Fruit fly (Drosophila melanogaster) ovary, adult (tissue): ENCODE results near the gene Csas.

ENCODE experiments used
- CG17801 ChIP-seq: fragments of 200-800 bp; optimal IDR thresholded peaks from 2 replicates; lab custom pipeline; 2019; ENCODE audit warnings: missing biosample characterization, mild to moderate bottlenecking, missing genetic modification characterization, moderate library complexity; ENCODE audit not compliant: partially characterized antibody

Csas gene

DNA sequence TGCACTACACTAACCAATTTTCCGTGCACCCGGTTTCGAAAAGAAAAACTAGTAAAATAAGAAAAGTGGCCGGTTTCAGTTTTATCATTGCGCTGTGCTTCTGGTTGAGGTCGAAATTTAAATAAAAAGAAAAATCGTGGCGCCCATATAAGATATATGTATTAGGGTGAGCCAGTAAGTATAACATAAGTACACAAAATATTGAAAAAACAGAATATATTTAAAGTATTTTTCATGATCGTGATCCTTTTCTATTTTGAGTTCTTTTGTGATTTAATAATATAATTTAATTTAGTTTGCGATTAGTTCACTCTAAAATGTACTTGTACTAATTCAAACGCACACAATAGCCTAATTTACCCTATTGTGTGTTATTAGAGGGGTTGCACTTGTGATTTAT is at the start of gene Csas:
Gene Csas, minus strand, starts transcription at position 101 of the 400 bp plus-strand sequence.
- TF ChIP-seq CG17801 (GFP tag; lab: Kevin White, UChicago), result no peak

DNA sequence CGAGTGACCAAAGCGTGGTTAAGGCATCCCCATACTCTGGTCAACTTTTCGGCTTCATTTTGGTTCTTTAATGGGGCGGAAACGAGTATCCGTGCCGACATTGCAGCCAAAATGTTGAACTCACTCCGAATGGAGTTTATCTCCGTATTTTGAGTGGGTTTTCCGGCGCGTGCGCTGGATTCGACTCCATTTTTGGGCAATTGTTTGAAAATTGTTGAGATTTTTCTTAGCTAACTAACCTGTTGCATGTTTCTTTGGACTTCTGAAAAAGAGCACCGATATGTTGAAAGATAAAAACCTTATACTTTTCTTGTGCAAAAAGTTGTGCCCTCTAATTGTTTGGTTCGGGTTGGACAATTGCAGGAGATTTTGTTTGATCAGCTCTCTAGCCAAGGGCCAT is 47.8 kb upstream of the Csas start:
- TF ChIP-seq CG17801 (GFP tag; lab: Kevin White, UChicago), result no peak

DNA sequence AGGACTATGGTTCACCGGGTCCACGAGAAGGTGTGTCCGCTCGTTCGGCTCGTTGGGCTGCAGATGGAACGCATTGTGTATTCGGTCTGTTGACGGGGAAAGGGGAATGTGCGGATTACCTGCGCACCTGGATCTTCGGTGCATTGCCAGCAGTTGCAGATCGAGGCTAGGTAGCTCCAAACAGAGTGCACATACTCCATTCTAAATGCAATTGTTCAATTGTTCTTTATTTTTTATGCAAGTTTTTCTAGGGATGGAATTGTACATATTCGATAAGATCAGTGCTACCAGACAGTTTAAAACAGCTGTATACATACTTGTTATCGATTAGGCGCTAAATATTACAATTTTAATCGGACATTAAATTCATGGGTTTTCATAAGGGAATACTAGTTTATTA is 40.0 kb upstream of the Csas start, which contains the start of gene Lamtor1:
Gene Lamtor1, minus strand, starts transcription at position 268 of the 400 bp plus-strand sequence.
- no peak for TF ChIP-seq CG17801 (GFP tag; lab: Kevin White, UChicago)

DNA sequence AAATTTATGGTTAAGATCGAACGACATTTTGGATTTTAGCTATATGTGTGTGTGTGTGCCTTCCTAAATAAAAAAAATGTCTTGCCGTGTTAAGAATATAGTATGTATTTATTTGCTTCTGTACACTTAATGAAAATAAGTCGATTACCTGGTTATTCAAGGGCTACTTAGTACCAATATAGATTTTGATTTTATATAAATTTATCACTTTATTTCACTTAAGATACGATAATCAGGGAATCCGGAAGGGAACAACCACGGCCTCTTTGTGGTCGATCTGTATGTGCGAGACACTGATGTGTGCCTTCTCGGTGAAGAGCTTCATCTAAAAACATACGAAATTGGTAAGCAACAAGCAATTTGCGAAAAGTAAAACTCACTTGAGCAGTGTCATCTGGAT is 38.9 kb upstream of the Csas start, which contains the start of gene CG14183:
Gene CG14183, minus strand, starts transcription at position 101 of the 400 bp plus-strand sequence.
- TF ChIP-seq CG17801 (GFP tag; lab: Kevin White, UChicago), result no peak

DNA sequence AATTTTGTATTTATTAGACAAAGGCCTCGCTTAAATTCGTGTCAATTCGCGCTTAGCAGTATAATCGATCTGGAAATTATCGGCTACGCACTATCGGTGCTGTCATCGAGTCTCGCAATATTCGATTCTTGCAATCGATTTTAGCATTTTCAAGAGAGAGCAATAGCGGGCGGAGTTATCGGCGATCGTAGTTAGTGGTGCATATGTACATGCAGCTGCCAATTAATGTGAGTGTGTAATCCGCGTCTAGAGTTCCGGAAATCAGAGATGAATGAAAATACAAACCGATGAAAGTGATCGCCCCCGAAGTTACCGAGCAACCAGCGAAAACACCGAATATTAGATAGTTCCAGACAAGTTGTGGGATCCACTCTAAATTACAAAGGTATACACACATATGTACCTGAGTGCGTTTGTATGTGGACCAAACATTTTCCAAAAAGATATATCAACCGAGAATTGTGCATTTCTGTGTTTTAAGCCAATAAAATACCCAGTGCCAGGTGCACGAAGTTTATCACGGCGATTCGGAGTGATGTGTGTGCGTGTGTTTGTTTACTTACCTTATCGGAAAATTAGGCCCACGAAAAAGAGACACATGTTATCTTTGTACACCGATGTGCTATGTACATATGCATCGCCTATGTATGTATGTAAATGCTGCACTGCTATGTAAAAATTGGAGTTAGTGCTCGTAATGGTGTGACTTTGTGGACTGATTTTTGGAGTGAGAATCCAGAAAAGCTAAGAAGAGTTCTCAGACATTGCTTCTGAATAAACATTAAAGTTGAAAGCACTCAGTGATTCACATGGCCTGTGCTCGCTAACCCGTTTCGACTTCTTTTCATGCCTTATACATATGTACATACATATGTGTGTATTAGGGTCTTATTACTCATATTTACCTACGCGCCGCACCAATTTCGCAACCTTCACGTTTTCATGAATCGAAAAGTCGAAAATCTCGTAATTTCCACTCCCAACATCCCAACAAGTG is 17.8 kb upstream of the Csas start:
- peak; percentile 5 for TF ChIP-seq CG17801 (GFP tag; lab: Kevin White, UChicago)

DNA sequence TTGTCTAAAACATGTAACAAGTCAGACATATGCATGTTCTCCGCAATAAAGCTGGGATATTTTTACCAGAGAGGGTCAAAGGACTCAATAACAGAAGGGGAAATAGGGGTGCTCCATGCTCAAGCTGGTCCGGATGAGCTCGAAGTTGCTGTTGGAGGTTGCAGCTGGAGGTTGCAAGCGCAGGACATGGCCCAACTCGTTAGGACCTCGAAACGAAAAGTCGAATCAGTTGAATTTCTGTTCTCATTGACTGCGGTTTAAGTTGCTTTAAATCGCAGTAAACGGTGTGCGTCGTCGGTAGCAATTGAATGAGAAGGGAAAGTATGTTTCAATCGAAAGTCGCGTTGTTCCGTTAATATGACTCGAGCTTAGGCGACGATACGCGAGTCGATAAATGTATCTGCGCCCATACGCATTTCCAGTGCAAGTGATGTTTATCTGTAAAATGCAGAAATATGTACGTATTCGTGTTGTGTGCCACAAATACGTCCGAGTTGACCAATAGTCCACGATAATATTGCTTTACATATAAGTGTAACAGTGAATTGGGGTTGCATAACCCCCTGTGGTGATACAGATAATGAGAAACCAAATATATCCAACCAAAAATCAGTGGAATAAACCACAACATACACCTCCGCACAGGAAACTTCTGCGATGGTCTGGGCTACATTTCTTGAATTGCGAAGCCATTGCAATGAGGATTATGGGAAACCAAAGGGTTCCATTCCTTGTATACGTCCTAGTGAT is 16.4 kb upstream of the Csas start, which contains the start of gene kug:
Gene kug, plus strand, starts transcription at position 269 of the 750 bp plus-strand sequence.
- TF ChIP-seq CG17801 (GFP tag; lab: Kevin White, UChicago), result no peak

DNA sequence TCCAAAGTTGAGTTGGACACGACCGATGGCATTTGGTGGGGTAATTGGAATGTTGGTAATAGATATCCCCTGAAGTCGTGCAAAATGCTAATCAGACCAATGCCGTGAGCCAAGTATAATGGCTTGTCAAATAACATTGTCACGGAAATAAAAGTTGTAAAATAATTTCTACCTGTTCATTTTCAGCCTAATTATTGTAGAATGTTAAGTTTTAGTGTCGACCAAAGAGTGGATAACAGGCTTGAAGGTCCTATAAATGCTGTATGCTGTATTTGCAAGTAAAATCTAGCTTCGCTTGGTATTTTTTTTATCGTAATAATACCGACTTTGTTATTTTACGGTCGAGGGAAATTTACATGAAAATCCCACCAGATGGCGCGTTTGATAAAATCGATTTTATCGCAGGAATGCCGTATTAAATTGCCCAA is 15.7 kb upstream of the Csas start:
- TF ChIP-seq CG17801 (GFP tag; lab: Kevin White, UChicago), result no peak

DNA sequence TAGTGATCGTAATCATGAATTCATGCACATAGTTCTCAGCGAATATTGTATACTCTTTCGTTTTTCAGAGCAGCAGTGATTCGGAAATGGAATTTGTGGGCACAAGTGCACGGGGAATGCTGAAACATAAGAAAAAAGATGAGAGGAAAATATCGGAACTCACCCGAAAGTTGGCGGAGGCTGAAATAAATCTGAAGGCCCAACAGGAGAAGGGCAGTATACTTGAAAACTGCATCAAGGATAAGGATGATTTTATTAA is 14.4 kb upstream of the Csas start:
- no peak for TF ChIP-seq CG17801 (GFP tag; lab: Kevin White, UChicago)

DNA sequence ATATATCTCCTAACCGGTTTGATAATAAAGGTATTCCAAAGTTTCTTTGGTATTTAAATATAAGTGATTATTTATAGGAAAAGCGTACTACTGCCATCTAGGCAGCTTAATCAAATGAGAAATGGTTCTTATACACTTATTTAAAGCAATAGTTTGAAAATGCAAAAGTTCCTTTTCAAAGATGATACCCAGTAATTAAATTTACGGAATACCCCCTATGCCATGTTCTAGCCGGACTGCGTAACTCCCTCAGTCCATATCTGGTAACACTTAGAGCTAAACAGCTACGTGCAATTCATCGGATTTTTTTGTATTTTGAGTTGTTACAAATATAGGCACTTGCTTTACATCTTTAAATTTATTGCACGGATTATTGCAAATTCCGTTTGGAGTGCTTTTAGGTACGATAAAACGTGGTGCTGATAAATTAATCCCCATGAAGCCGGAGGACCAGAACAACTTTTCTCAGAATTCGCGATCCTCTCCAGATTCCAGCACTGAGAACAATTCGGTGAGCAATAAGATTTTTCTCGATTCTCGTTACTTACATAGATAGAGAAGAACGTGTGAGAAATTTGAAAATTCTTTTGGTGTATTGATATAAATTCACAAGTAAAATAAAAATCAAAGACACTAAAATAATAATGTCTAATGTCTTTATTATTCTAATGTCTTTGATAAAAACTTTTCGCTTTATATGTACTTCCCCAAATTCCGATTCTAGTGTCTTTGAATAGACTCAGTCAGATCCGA is 13.9 kb upstream of the Csas start, which contains the start of gene CG7668:
Gene CG7668, plus strand, starts transcription at position 255 of the 753 bp plus-strand sequence.
- peak; percentile 82 for TF ChIP-seq CG17801 (GFP tag; lab: Kevin White, UChicago)

DNA sequence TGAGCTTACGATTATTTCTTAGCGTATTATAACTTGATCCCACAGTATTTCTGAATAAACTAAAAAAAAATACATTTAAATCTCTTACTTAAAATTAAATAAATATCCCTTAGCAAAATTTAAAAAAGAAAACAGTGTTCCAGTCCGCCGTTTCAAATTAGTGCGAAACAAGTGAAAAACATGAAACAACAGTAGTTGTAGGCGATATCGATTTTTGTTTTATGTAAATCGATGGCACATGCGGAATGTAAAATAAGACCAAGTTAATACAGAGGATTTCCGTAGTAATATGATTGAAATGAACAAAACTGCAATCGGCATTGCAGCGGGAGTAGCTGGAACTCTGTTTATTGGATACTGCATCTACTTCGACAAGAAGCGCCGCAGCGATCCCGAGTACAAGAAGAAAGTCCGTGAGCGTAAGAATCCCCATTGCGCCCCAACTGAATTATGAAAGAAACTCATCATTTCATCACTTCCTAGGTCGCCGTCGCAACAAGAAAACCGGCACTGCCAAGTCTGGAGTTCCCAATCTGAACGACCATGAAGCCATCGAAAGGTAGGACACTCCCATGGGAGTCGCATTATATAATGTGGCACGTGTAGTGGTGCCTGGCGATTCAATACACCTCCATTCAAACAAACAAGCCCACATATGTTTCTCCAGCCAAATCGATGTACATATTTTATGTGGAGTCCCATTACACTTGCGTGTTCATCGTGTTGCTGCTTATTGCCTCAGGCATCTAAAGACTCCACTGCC is 12.3 kb upstream of the Csas start:
- no peak for TF ChIP-seq CG17801 (GFP tag; lab: Kevin White, UChicago)

DNA sequence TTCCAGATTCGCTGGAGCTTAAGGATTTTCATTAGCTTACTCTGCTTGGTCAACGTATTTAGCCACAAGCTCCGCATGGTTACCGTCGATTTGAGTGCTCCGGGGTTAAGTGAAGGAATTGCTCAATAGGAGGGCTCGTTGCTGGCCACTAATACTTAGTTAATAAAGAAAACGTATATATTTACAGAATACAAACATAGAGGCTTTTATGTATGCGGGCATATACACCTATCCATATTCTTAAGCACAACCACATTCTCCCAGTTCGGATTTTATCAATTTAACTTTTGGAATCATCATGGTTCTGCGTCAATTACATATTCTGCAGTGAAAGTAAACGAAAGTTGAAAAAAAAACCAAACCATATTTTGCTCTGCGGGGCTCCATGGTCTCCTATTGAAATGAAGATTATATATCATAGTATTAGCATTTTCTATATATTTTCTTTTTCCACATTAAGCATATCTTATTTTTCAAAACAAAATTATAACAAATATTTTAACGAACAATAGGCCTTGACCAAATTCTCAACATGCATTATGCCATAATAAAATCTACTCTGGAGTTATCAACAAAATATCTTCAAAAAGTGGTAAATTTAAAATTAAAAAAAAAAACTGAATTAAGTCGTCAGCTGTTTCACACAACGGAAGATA is 11.4 kb upstream of the Csas start, which contains the start of the genes Tom20 and Gabat:
Gene Tom20, plus strand, starts transcription at position 564 of the 656 bp plus-strand sequence.
Gene Gabat, minus strand, starts transcription at position 606 of the 656 bp plus-strand sequence.
- TF ChIP-seq CG17801 (GFP tag; lab: Kevin White, UChicago), result no peak

DNA sequence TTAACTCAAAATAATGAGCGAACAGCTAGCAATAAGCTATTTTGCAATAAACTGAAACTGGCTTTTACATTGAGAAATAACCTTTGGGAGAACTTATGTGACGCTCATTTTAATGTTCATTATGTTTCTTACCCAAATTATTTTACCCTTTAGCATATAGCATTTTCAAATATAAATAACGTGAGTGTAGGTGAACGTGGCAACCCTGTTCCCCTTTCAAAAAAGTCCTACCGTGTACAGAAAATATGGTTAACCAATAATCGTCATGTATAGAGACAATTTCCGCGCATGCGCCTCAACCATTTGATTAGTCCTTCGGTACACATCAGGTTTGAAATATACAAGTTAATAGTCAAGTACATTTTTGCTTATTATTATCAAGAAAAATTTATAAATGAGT is 5.2 kb upstream of the Csas start:
- TF ChIP-seq CG17801 (GFP tag; lab: Kevin White, UChicago), result no peak

DNA sequence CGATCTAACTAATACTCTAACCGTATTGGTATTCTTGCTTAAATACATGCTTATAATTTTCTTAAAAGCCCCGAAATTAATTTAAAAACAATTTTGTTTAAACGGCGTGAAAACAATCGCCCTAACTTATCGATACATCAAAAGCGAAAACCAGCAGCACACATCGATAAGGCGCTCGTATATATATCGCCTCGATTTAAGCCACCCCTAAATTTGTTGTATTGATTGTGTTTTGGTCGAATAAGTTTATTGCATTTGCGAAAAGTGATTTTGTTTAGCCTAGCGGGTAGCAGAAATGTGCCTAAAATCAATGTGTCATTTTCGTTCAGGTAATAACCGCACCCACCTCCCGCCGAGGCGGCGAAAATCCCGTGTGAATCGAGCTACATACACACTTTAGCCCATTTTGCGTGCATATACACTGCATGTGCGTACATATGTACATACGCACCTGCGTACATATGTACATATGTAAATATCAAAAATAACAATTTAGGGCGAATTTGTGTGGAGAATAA is 3.0 kb upstream of the Csas start, which contains the start of the genes CG7646 and Nca:
Gene CG7646, plus strand, starts transcription at position 174 of the 518 bp plus-strand sequence.
Gene Nca, plus strand, starts transcription at position 174 of the 518 bp plus-strand sequence.
- TF ChIP-seq CG17801 (GFP tag; lab: Kevin White, UChicago), result no peak
